Fruit fly (Drosophila melanogaster): ENCODE measurements around the gene CG7368.
A peak's percentile ranks its signal among the peaks of the same experiment; 100 is the strongest.

Gene CG7368

DNA sequence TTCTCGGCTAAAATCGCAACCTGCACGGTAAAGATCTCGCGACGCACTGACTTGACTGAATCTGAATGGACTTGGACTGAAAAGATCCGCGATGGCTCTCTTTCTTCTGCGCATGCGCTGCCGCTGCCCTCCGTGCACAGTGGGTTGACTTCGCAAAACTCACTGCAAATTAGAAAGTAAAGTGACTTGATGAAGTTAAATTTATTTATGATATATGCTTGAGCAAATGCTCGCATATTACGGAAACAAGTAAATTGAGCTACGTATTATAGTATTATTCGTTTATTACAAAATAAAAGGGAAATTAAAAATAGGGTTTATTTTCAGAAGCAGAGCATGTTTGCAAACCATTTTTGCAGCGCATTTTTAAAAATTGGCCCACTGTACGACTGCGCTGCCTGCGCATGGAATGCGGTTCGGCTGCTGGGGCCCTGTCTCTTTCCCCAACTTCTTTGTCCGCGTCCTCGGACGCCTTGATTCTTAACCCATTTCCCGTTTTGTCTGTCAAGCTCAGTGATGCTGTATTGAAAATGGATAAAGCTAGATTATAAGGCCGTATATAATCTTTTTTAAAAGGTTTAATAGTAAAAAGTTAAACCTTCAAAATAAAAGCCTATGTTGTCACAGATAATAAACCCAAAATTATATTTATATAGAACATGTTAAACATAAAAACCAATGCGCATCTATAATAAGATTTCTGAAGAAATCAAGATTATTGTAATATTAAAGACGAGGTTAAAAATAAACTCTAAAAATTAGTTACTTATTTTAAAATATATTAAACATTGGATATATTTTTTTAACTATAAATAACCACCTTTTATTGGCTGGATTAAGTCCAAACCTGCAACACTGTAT lies 9.1 kb upstream of the CG7368 start, which contains the start of gene rt (continued):
- TF ChIP-seq CG1233 (GFP tag; optimal IDR thresholded peaks at IDR 0.05), result peak; percentile 22
- peak; percentile 24 for TF ChIP-seq fd64A (GFP tag; optimal IDR thresholded peaks at IDR 0.05)
- TF ChIP-seq Hsf (GFP tag; optimal IDR thresholded peaks at IDR 0.05), result peak; percentile 63
- 0 out of 2 replicates have a peak, but pooled peaks have one; percentile 33 for TF ChIP-seq CG10959 (GFP tag; IDR thresholded peaks at IDR 0.05)
- no peak for TF ChIP-seq Tbp (GFP tag; optimal IDR thresholded peaks at IDR 0.05)
- TF ChIP-seq slou (GFP tag; optimal IDR thresholded peaks at IDR 0.05), result no peak

DNA sequence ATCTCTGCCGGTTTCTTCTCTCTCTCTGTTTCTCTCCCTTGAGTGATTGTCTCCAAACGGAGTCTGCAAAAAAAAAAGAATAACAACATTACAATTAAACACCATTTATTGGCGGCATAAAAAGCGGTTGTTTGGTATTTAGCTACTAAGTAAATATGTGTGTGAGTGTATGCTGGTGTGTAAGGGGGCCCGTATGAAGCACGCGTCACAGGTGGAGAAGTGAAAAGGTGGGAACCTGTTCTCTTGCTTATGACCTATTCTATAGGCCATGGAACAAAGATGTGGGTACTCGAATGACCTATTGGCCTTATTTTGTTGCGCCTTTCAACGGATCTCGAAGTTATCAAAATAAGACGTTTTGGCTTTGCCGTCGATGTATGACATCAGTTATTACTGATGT lies 8.4 kb upstream of the CG7368 start:
- no peak for TF ChIP-seq org-1 (GFP tag; optimal IDR thresholded peaks at IDR 0.05)
- no peak for TF ChIP-seq Chrac-16 (GFP tag; optimal IDR thresholded peaks at IDR 0.05)
- TF ChIP-seq HLHmδ (GFP tag; optimal IDR thresholded peaks at IDR 0.05), result peak; percentile 18
- TF ChIP-seq otp (GFP tag; IDR thresholded peaks at IDR 0.05), result no peak
- no peak for TF ChIP-seq CG7271 (tag; optimal IDR thresholded peaks at IDR 0.05)
- no peak for TF ChIP-seq insv (GFP tag; optimal IDR thresholded peaks at IDR 0.05)
- TF ChIP-seq CG31224 (GFP tag; IDR thresholded peaks at IDR 0.05), result no peak
- TF ChIP-seq zf30C (GFP tag; optimal IDR thresholded peaks at IDR 0.05), result no peak
- peak; percentile 3 for TF ChIP-seq Blimp-1 (GFP tag; optimal IDR thresholded peaks at IDR 0.05)
- TF ChIP-seq lbe (GFP tag; optimal IDR thresholded peaks at IDR 0.05), result no peak
- TF ChIP-seq Lpt (GFP tag; optimal IDR thresholded peaks at IDR 0.05), result no peak
- no peak for TF ChIP-seq CG14441 (GFP tag; IDR thresholded peaks at IDR 0.05)
- TF ChIP-seq CG15479 (GFP tag; optimal IDR thresholded peaks at IDR 0.05), result no peak
- 0 out of 2 replicates have a peak, but pooled peaks have one; percentile 10 for TF ChIP-seq vvl (GFP tag; IDR thresholded peaks at IDR 0.05)
- no peak for TF ChIP-seq sima (GFP tag; optimal IDR thresholded peaks at IDR 0.05)
- TF ChIP-seq jigr1 (GFP tag; IDR thresholded peaks at IDR 0.05), result no peak
- TF ChIP-seq CG15601 (tag; optimal IDR thresholded peaks at IDR 0.05), result no peak
- no peak for TF ChIP-seq phol (tag; optimal IDR thresholded peaks at IDR 0.05)
- no peak for TF ChIP-seq CG4404 (GFP tag; IDR thresholded peaks at IDR 0.05)
- no peak for TF ChIP-seq CG4854 (GFP tag; optimal IDR thresholded peaks at IDR 0.05)
- no peak for TF ChIP-seq CG4282 (GFP tag; optimal IDR thresholded peaks at IDR 0.05)
- no peak for TF ChIP-seq maf-S (GFP tag; optimal IDR thresholded peaks at IDR 0.05)
- no peak for TF ChIP-seq CG12071 (GFP tag; optimal IDR thresholded peaks at IDR 0.05)
- peak; percentile 11 for TF ChIP-seq ATbp (GFP tag; optimal IDR thresholded peaks at IDR 0.05)
- TF ChIP-seq zen (tag; optimal IDR thresholded peaks at IDR 0.05), result no peak
- no peak for TF ChIP-seq CG13287 (GFP tag; IDR thresholded peaks at IDR 0.05; ENCODE audit: partially characterized antibody)
- no peak for TF ChIP-seq so (GFP tag; IDR thresholded peaks at IDR 0.05)
- no peak for TF ChIP-seq Hr3 (GFP tag; optimal IDR thresholded peaks at IDR 0.05)
- no peak for TF ChIP-seq D19B (GFP tag; optimal IDR thresholded peaks at IDR 0.05)
- TF ChIP-seq pan (optimal IDR thresholded peaks at IDR 0.05), result no peak
- no peak for TF ChIP-seq pan (GFP tag; optimal IDR thresholded peaks at IDR 0.05 in 1 of 2, IDR thresholded peaks at IDR 0.05 in 1 of 2)
- peak; percentile 80 for TF ChIP-seq sens (GFP tag)
- no peak for TF ChIP-seq kah (GFP tag; optimal IDR thresholded peaks at IDR 0.05)
- no peak for TF ChIP-seq chif (GFP tag; optimal IDR thresholded peaks at IDR 0.05)
- TF ChIP-seq CG13894 (tag; optimal IDR thresholded peaks at IDR 0.05), result no peak
- TF ChIP-seq Camta (GFP tag; optimal IDR thresholded peaks at IDR 0.05), result peak; percentile 15
- peak; percentile 27 for TF ChIP-seq lab (GFP tag; optimal IDR thresholded peaks at IDR 0.05)
- no peak for TF ChIP-seq unpg (GFP tag; optimal IDR thresholded peaks at IDR 0.05)
- TF ChIP-seq cg (GFP tag; optimal IDR thresholded peaks at IDR 0.05), result no peak
- no peak for TF ChIP-seq ems (GFP tag; optimal IDR thresholded peaks at IDR 0.05)
- TF ChIP-seq mirr (GFP tag; optimal IDR thresholded peaks at IDR 0.05), result no peak
- TF ChIP-seq CG17385 (GFP tag; optimal IDR thresholded peaks at IDR 0.05), result no peak

Data from whole organism, embryonic.